Fruit fly (Drosophila melanogaster): ENCODE results near the gene Tie.

Tie gene

DNA sequence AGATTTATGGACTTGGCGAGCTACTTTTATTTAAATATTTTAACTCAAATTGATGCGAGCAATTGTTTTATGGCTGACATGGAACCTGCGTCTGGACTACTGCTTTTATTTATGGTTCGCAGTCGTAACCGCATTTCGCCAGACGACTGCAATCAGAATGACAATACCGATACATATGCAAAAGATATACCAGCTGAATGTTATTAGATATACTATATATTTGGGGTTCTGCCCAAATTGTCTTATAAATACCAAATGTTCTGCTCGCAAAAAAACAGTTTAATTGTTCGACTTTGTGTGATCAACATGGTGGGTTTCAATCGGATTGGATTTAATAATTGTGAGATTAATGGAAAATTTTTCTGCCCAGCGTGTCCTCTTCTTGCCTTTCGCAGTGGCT lies 62.2 kb downstream of the Tie start, which contains the start of gene CG32249:
TSS of gene CG32249 (plus strand) at position 301 of the 400 bp plus-strand sequence.
- no peak for TF ChIP-seq sv (GFP tag; optimal IDR thresholded peaks at IDR 0.05)
- no peak for TF ChIP-seq h (GFP tag; optimal IDR thresholded peaks at IDR 0.05)
- no peak for TF ChIP-seq Jra (GFP tag; optimal IDR thresholded peaks at IDR 0.05)
- TF ChIP-seq fru (GFP tag; optimal IDR thresholded peaks at IDR 0.05): no peak
- no peak for TF ChIP-seq brk (GFP tag; optimal IDR thresholded peaks at IDR 0.05)
- no peak for TF ChIP-seq Sp1 (GFP tag; optimal IDR thresholded peaks at IDR 0.05)

DNA sequence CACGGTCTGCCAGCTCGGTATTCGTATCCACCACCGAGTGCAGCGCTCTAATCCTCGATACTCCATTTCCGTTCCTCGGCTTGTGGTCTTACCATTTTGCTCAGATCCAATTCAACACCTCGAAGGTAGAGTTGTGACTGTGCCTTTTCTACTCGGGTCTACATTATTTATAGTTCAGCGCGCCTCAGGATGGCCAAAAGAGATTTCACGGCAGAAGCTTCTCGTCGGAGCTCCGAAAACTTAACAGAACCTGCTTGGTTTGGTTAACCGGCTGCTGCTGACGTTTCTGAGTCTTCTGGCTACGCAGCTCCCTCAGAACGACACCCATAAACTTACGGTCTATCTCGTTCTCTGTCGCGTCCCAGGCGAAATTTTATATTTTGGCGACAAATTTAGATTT lies 65.4 kb downstream of the Tie start, which contains the start of gene CG32241:
TSS of gene CG32241 (minus strand) at position 101 of the 400 bp plus-strand sequence.
- TF ChIP-seq psq (GFP tag; optimal IDR thresholded peaks at IDR 0.05): no peak
- no peak for TF ChIP-seq GATAd (GFP tag; optimal IDR thresholded peaks at IDR 0.05)
- no peak for TF ChIP-seq Hnf4 (GFP tag; optimal IDR thresholded peaks at IDR 0.05)
- TF ChIP-seq Myc (optimal IDR thresholded peaks at IDR 0.05): no peak
- no peak for TF ChIP-seq Sp1 (GFP tag; optimal IDR thresholded peaks at IDR 0.05)
- no peak for TF ChIP-seq dsf (GFP tag; optimal IDR thresholded peaks at IDR 0.05; ENCODE audit: borderline replicate concordance)
- TF ChIP-seq pan (optimal IDR thresholded peaks at IDR 0.05): no peak
- TF ChIP-seq br (GFP tag; optimal IDR thresholded peaks at IDR 0.05): no peak
- no peak for TF ChIP-seq ey (GFP tag; optimal IDR thresholded peaks at IDR 0.05)
- no peak for TF ChIP-seq Vsx2 (GFP tag; optimal IDR thresholded peaks at IDR 0.05; ENCODE audit: partially characterized antibody)
- TF ChIP-seq dl (GFP tag; optimal IDR thresholded peaks at IDR 0.05; ENCODE audit: insufficient read depth in 1 of 2, partially characterized antibody in 2 of 2): no peak
- TF ChIP-seq Hr78 (GFP tag; optimal IDR thresholded peaks at IDR 0.05): no peak
- TF ChIP-seq sv (GFP tag; optimal IDR thresholded peaks at IDR 0.05): no peak
- TF ChIP-seq Hr83 (GFP tag; optimal IDR thresholded peaks at IDR 0.05; ENCODE audit: poor library complexity, severe bottlenecking): no peak
- TF ChIP-seq Dfd (GFP tag; optimal IDR thresholded peaks at IDR 0.05): no peak
- TF ChIP-seq lola (GFP tag; optimal IDR thresholded peaks at IDR 0.05): no peak
- no peak for TF ChIP-seq HLH106 (tag; optimal IDR thresholded peaks at IDR 0.05)

DNA sequence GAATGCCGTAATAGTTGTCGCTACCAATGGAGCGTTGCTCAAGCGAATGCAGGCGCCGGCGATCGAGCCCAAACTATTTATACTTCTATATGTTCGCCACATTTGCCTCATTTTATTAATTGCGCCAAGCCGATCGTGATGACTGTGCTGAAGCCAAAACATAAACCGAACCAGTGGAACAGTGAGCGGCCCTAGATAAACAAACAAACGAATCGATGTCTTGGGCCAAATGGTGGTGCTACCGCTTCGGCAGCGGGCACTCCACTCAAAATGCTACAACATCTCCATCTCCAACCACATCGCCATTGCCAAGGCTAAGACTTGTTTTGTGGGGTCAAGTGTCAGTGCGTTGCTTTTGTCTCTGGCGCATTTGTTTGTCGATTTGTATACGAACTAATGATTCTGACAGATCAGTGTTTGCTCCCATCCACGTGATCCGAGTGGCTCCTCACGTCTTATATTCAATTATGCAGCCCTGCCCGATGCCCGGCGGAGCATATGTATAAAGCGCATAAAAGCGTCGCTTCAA lies 68.1 kb downstream of the Tie start, which contains the start of gene CG15024:
TSS of gene CG15024 (minus strand) at position 51 of the 529 bp plus-strand sequence.
- TF ChIP-seq dmrt93B (GFP tag; optimal IDR thresholded peaks at IDR 0.05) (no peak), woc (GFP tag; optimal IDR thresholded peaks at IDR 0.05) (no peak), jim (GFP tag; optimal IDR thresholded peaks at IDR 0.05) (no peak), sv (GFP tag; optimal IDR thresholded peaks at IDR 0.05) (no peak), tai (GFP tag; optimal IDR thresholded peaks at IDR 0.05) (no peak), OdsH (GFP tag; optimal IDR thresholded peaks at IDR 0.05) (no peak), ey (GFP tag; optimal IDR thresholded peaks at IDR 0.05) (no peak), sage (GFP tag; optimal IDR thresholded peaks at IDR 0.05) (no peak), brk (GFP tag; optimal IDR thresholded peaks at IDR 0.05) (no peak), CG9705 (GFP tag; optimal IDR thresholded peaks at IDR 0.05) (no peak), Jra (GFP tag; optimal IDR thresholded peaks at IDR 0.05) (no peak), Sp1 (GFP tag; optimal IDR thresholded peaks at IDR 0.05) (no peak), HLH106 (tag; optimal IDR thresholded peaks at IDR 0.05) (no peak), Hnf4 (GFP tag; optimal IDR thresholded peaks at IDR 0.05) (no peak), h (GFP tag; optimal IDR thresholded peaks at IDR 0.05) (no peak), Abd-B (GFP tag; optimal IDR thresholded peaks at IDR 0.05) (no peak), dsf (GFP tag; optimal IDR thresholded peaks at IDR 0.05; ENCODE audit: borderline replicate concordance) (no peak)

DNA sequence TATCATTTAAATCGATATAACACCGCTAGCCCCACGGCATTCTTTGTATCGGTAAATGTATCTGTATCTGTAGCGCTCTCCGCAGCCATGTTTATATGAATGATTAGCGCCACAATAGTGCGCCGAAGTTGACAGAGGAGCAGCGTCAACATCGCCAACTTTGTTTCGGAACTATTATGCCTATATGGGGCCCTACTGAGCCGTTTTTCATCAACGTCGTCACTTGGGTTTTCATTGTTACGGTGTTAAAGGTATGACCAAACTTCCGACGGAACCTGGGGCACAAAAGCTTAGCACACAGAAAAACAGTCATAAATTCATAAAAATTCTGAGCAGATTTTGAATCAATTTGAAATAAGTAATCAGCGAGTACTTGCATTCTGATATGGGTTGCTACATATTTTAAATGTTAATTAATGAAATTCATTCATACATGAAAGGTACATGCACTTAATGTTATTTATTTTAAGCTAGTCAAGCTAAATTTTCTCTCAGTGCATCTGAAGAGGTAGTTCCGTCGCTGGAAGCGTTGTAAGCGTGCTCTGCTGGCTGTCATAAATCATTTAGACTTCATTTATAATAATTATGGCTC lies 70.4 kb downstream of the Tie start, which contains the start of gene CG15023:
TSS of gene CG15023 (minus strand) at position 51 of the 592 bp plus-strand sequence.
- TF ChIP-seq OdsH (GFP tag; optimal IDR thresholded peaks at IDR 0.05): no peak

Measured in whole organism, wandering third instar larva.